Worm (Caenorhabditis elegans): ENCODE data around the gene gpn-1.

The gpn-1 gene

DNA sequence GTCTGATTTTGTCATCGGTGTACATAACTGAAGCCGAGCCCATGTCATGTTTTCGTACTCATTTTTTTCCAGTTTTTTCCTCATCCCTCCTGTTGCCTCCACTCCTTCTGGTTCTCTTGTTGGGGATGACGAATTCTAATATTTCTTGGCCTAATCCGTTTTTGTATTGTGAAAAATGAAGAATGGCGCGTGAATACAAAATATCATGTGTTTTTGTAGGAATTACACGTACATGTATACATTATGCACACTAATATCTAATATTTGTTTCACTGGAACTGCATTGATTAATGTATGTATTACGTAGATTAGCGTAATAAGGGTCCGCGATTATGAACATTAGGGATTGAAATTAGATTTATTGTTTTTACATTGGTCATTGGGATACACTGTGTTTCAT, 25.9 kb upstream of the gpn-1 start:
- TF ChIP-seq hlh-13 (GFP tag; optimal IDR thresholded peaks at IDR 0.05), result no peak
- TF ChIP-seq nhr-11 (tag; optimal IDR thresholded peaks at IDR 0.05), result no peak
- no peak for TF ChIP-seq pag-3 (tag; optimal IDR thresholded peaks at IDR 0.05; ENCODE audit: borderline replicate concordance)
- TF ChIP-seq C38D4.7 (GFP tag; optimal IDR thresholded peaks at IDR 0.05), result no peak
- TF ChIP-seq mec-3 (tag; optimal IDR thresholded peaks at IDR 0.05; ENCODE audit: borderline replicate concordance), result no peak
- TF ChIP-seq pros-1 (tag; optimal IDR thresholded peaks at IDR 0.05), result no peak
- no peak for TF ChIP-seq unc-42 (tag; optimal IDR thresholded peaks at IDR 0.05)
- no peak for TF ChIP-seq ama-1 (optimal IDR thresholded peaks at IDR 0.05)
- no peak for TF ChIP-seq unc-86 (tag; optimal IDR thresholded peaks at IDR 0.05)

ce11 chrX:15657773-15658172, 23.7 kb upstream of the gpn-1 start:
- TF ChIP-seq che-1 (tag; optimal IDR thresholded peaks at IDR 0.05) (no peak), unc-86 (tag; optimal IDR thresholded peaks at IDR 0.05) (no peak), elt-2 (tag; optimal IDR thresholded peaks at IDR 0.05) (no peak)

ce11 chrX:15659561-15659960, 21.9 kb upstream of the gpn-1 start:
- TF ChIP-seq ceh-31 (tag; optimal IDR thresholded peaks at IDR 0.05), result peak; percentile 20
- no peak for TF ChIP-seq unc-55 (GFP tag; optimal IDR thresholded peaks at IDR 0.05)
- TF ChIP-seq ceh-45 (GFP tag; IDR thresholded peaks at IDR 0.05), result no peak
- TF ChIP-seq pat-9 (tag; optimal IDR thresholded peaks at IDR 0.05), result no peak
- TF ChIP-seq nfya-1 (tag; optimal IDR thresholded peaks at IDR 0.05), result peak; percentile 25
- TF ChIP-seq unc-42 (tag; optimal IDR thresholded peaks at IDR 0.05), result peak; percentile 50
- TF ChIP-seq hlh-8 (tag; optimal IDR thresholded peaks at IDR 0.05), result no peak

DNA sequence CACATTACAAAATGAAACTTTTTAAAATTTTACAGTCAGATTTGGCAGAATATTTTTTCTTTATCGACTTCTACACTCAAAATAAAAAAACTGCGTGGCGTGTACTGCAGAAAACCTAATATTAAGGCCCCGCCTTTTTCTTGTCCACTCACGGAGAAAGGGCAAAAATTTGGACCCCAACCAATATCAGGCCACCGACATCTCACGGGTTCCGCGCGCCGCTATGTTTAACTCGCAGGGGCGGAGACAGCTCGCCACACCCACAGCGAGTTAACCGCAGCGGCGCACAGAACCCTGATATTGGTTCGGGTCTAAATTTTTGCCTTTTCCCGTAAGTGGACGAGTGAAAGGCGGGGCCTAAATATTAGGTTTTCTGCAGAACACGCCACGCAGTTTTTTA, 17.8 kb upstream of the gpn-1 start:
- TF ChIP-seq ceh-34 (tag; optimal IDR thresholded peaks at IDR 0.05) (no peak), ztf-16 (tag; optimal IDR thresholded peaks at IDR 0.05) (no peak), pha-4 (tag; optimal IDR thresholded peaks at IDR 0.05) (no peak), fkh-10 (GFP tag; optimal IDR thresholded peaks at IDR 0.05) (no peak), hlh-6 (tag; optimal IDR thresholded peaks at IDR 0.05) (no peak), pax-1 (tag; optimal IDR thresholded peaks at IDR 0.05) (no peak), hlh-30 (tag; optimal IDR thresholded peaks at IDR 0.05; ENCODE audit: insufficient read depth) (no peak), fax-1 (tag; optimal IDR thresholded peaks at IDR 0.05) (no peak), ceh-24 (tag; optimal IDR thresholded peaks at IDR 0.05) (no peak), nhr-232 (tag; optimal IDR thresholded peaks at IDR 0.05) (no peak), pag-3 (tag; optimal IDR thresholded peaks at IDR 0.05; ENCODE audit: borderline replicate concordance) (no peak)

DNA sequence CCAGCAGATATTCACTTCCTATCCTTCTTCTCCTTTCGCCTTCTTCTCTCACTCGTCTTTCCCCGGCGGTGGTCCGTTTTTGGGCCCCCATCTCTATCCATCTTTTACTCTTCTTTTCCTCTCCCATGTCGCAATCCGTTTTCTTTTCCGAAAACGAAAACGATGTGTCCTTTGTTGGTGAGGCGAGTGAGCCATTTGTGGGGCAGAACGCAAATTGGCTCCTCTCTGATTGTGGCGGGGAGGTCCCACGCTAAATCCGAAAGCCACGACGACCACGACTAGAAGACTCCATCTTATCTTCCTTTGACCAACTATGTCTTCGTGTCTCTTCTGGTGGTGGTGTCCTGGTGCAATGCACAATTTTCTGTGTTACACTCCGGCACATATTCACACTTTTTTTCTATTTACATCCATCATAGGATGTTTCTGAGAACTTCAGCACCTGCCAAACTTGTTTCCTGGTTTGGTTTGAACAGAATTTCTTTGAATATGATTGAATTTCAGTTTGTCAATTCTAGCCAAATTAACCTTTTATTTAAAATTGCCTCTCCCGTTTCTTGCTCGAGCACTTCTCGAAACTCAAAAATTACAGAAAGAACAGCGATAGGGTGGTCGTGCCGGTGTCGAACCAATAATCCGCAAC, 15.2 kb upstream of the gpn-1 start, which contains the start of gene pcdr-1:
TSS of gene pcdr-1 (plus strand) at position 593 of the 643 bp plus-strand sequence.
- peak; percentile 7 for TF ChIP-seq ref-2 (tag; optimal IDR thresholded peaks at IDR 0.05)
- TF ChIP-seq ceh-31 (tag; optimal IDR thresholded peaks at IDR 0.05), result peak; percentile 17
- TF ChIP-seq unc-42 (tag; optimal IDR thresholded peaks at IDR 0.05), result peak; percentile 24
- TF ChIP-seq dmd-4 (tag; optimal IDR thresholded peaks at IDR 0.05; ENCODE audit: borderline replicate concordance), result no peak

ce11 chrX:15668053-15668599, 13.4 kb upstream of the gpn-1 start:
- peak; percentile 4 for TF ChIP-seq pat-9 (tag; optimal IDR thresholded peaks at IDR 0.05)
- no peak for TF ChIP-seq mec-3 (tag; optimal IDR thresholded peaks at IDR 0.05; ENCODE audit: borderline replicate concordance)
- no peak for TF ChIP-seq ceh-34 (tag; optimal IDR thresholded peaks at IDR 0.05)
- no peak for TF ChIP-seq hlh-30 (tag; optimal IDR thresholded peaks at IDR 0.05; ENCODE audit: insufficient read depth)
- TF ChIP-seq nfya-1 (tag; optimal IDR thresholded peaks at IDR 0.05), result no peak
- TF ChIP-seq gmeb-2 (tag; optimal IDR thresholded peaks at IDR 0.05), result peak; percentile 36
- no peak for TF ChIP-seq pros-1 (tag; optimal IDR thresholded peaks at IDR 0.05)
- TF ChIP-seq unc-55 (GFP tag; optimal IDR thresholded peaks at IDR 0.05), result no peak
- peak; percentile 37 for TF ChIP-seq ceh-6 (GFP tag; optimal IDR thresholded peaks at IDR 0.05)
